Worm (Caenorhabditis elegans) whole organism, L1 larva: Measurements from ENCODE around the gene srt-53.

Source experiments
- aha-1 ChIP-seq: fragments of 150-350 bp; optimal IDR thresholded peaks from 2 replicates; lab custom pipeline; 2014; ENCODE audit warnings: missing biosample characterization, missing genetic modification characterization
- blmp-1 ChIP-seq: fragments of 150-350 bp; optimal IDR thresholded peaks from 2 replicates; lab custom pipeline; 2014; ENCODE audit warnings: missing biosample characterization, missing genetic modification characterization
- efl-1 ChIP-seq, 4 experiments: fragments of 150-350 bp; optimal IDR thresholded peaks in 3 of 4; peaks in 1 of 4; 1 replicate in 1 of 4; 2 replicates in 3 of 4; lab custom pipeline; 2014; ENCODE audit warnings: missing biosample characterization in 2 of 4, missing genetic modification characterization in 2 of 4, missing genetic modification reagents in 2 of 4
- irx-1 ChIP-seq: sonication (generic microtip); optimal IDR thresholded peaks from 2 replicates; lab custom pipeline; 2016; ENCODE audit warnings: missing genetic modification characterization, missing compliant biosample characterization
- jun-1 ChIP-seq: fragments of 150-350 bp; optimal IDR thresholded peaks from 2 replicates; lab custom pipeline; 2014; ENCODE audit warnings: missing biosample characterization, missing genetic modification reagents, missing genetic modification characterization
- lin-39 ChIP-seq: fragments of 150-350 bp; optimal IDR thresholded peaks from 2 replicates; lab custom pipeline; 2014; ENCODE audit warnings: missing biosample characterization, missing genetic modification reagents, missing genetic modification characterization
- nhr-77 ChIP-seq: fragments of 150-350 bp; optimal IDR thresholded peaks from 2 replicates; lab custom pipeline; 2014; ENCODE audit warnings: missing biosample characterization, missing genetic modification characterization
- tlp-1 ChIP-seq: fragments of 150-350 bp; optimal IDR thresholded peaks from 2 replicates; lab custom pipeline; 2014; ENCODE audit warnings: missing biosample characterization, missing genetic modification characterization
- ztf-11 ChIP-seq, 2 experiments: sonication (generic microtip); optimal IDR thresholded peaks; 2 replicates each; lab custom pipeline; 2016 to 2017; ENCODE audit warnings: missing genetic modification characterization in 2 of 2, missing biosample characterization in 1 of 2, missing compliant biosample characterization in 1 of 2

- TF ChIP-seq irx-1 = no peak
- TF ChIP-seq lin-39 (tag; lab: Kevin White, UChicago) = no peak
- no peak for TF ChIP-seq nhr-77
- no peak for TF ChIP-seq blmp-1 (tag; lab: Kevin White, UChicago)
- TF ChIP-seq tlp-1 (tag; lab: Kevin White, UChicago) = no peak
- TF ChIP-seq ztf-11 (tag; optimal IDR thresholded peaks at IDR 0.05; lab: Kevin White, UChicago) = no peak
- no peak for TF ChIP-seq efl-1 (optimal IDR thresholded peaks at IDR 0.05; lab: Kevin White, UChicago)
- TF ChIP-seq efl-1 (GFP tag; optimal IDR thresholded peaks at IDR 0.05 in 1 of 2; lab: Kevin White, UChicago) = no peak
- TF ChIP-seq aha-1 (tag; lab: Kevin White, UChicago) = no peak
- no peak for TF ChIP-seq jun-1 (tag; lab: Kevin White, UChicago)
These were observed 28.9 kb upstream of the srt-53 start, which contains the start of gene che-7 for ce11 chrV:7969107-7969506.
